Worm (Caenorhabditis elegans): ENCODE data around the gene gfm-1.

The gfm-1 gene

ce11 chrII:13098175-13098574 lies 19.1 kb upstream of the gfm-1 start, which contains the start of gene col-86:
TSS of gene col-86 (minus strand) at chrII:13098275.
- TF ChIP-seq fkh-4 (tag; optimal IDR thresholded peaks at IDR 0.05; ENCODE audit: borderline replicate concordance) (no peak), nhr-11 (tag; optimal IDR thresholded peaks at IDR 0.05) (no peak), lin-35 (GFP tag; optimal IDR thresholded peaks at IDR 0.05) (no peak), lin-13 (GFP tag; optimal IDR thresholded peaks at IDR 0.05) (no peak), mep-1 (tag; optimal IDR thresholded peaks at IDR 0.05) (no peak), nhr-84 (tag; optimal IDR thresholded peaks at IDR 0.05) (no peak), C04F5.9 (tag; optimal IDR thresholded peaks at IDR 0.05) (no peak), tlp-1 (tag; optimal IDR thresholded peaks at IDR 0.05) (no peak), unc-86 (tag; optimal IDR thresholded peaks at IDR 0.05) (no peak), lin-14 (GFP tag; optimal IDR thresholded peaks at IDR 0.05) (no peak)

- TF ChIP-seq blmp-1 (tag; optimal IDR thresholded peaks at IDR 0.05) (peak; percentile 67), nhr-11 (tag; optimal IDR thresholded peaks at IDR 0.05) (no peak), unc-86 (tag; optimal IDR thresholded peaks at IDR 0.05) (no peak), vab-15 (tag; optimal IDR thresholded peaks at IDR 0.05) (no peak), efl-1 (optimal IDR thresholded peaks at IDR 0.05) (no peak), efl-1 (GFP tag; optimal IDR thresholded peaks at IDR 0.05 in 1 of 2) (peak in 1 of 2 experiments; percentile 63)
Measured at ce11 chrII:13107719-13108118, 9.6 kb upstream of the gfm-1 start, which contains the start of gene pqn-32. TSS of gene pqn-32 (plus strand) at chrII:13108019.

ce11 chrII:13116710-13117109 lies 573 bp upstream of the gfm-1 start, which contains the start of gene rict-1:
TSS of gene rict-1 (minus strand) at chrII:13116810.
- TF ChIP-seq fos-1 (tag; optimal IDR thresholded peaks at IDR 0.05) (no peak), zip-4 (GFP tag; optimal IDR thresholded peaks at IDR 0.05) (no peak), unc-98 (GFP tag; IDR thresholded peaks at IDR 0.05) (no peak), Y116A8C.19 (tag; optimal IDR thresholded peaks at IDR 0.05; ENCODE audit: borderline replicate concordance) (no peak), aha-1 (tag; optimal IDR thresholded peaks at IDR 0.05) (no peak), fkh-4 (tag; optimal IDR thresholded peaks at IDR 0.05; ENCODE audit: borderline replicate concordance) (no peak), efl-3 (GFP tag; optimal IDR thresholded peaks at IDR 0.05) (no peak), nhr-12 (tag; optimal IDR thresholded peaks at IDR 0.05) (no peak), pag-3 (tag; optimal IDR thresholded peaks at IDR 0.05; ENCODE audit: borderline replicate concordance, insufficient read depth) (no peak), swsn-7 (tag; optimal IDR thresholded peaks at IDR 0.05) (no peak), tbx-2 (tag; optimal IDR thresholded peaks at IDR 0.05) (no peak), pqm-1 (tag; optimal IDR thresholded peaks at IDR 0.05) (no peak), nhr-11 (tag; optimal IDR thresholded peaks at IDR 0.05) (no peak), nhr-28 (tag; optimal IDR thresholded peaks at IDR 0.05) (no peak), ceh-8 (GFP tag; optimal IDR thresholded peaks at IDR 0.05) (no peak), hpl-2 (GFP tag; optimal IDR thresholded peaks at IDR 0.05) (no peak), mdl-1 (tag; optimal IDR thresholded peaks at IDR 0.05) (no peak), unc-130 (tag; optimal IDR thresholded peaks at IDR 0.05) (no peak), unc-30 (tag; optimal IDR thresholded peaks at IDR 0.05) (no peak), nhr-237 (tag; optimal IDR thresholded peaks at IDR 0.05) (no peak)

ce11 chrII:13122720-13123119 lies 5.4 kb downstream of the gfm-1 start, which contains the start of gene bath-45:
TSS of gene bath-45 (plus strand) at chrII:13123020.
- TF ChIP-seq ets-5 (GFP tag; IDR thresholded peaks at IDR 0.05) (no peak), mef-2 (tag; optimal IDR thresholded peaks at IDR 0.05) (no peak), egl-27 (tag; optimal IDR thresholded peaks at IDR 0.05) (no peak), jun-1 (tag; optimal IDR thresholded peaks at IDR 0.05) (no peak), pax-3 (tag; optimal IDR thresholded peaks at IDR 0.05) (no peak), nhr-71 (tag; optimal IDR thresholded peaks at IDR 0.05) (no peak), lin-14 (GFP tag; optimal IDR thresholded peaks at IDR 0.05) (no peak), dsc-1 (tag; optimal IDR thresholded peaks at IDR 0.05) (no peak), hpl-2 (GFP tag; optimal IDR thresholded peaks at IDR 0.05) (no peak), lin-15B (tag; optimal IDR thresholded peaks at IDR 0.05) (no peak), nhr-28 (tag; optimal IDR thresholded peaks at IDR 0.05) (no peak)
